Worm (Caenorhabditis elegans) whole organism, young adult: ENCODE results near the gene twk-7.

Experiments
- C06A6.2 ChIP-seq: fragments of 200-800 bp; sonication (Bioruptor generic); conservative IDR thresholded peaks from 2 replicates; pipeline ENCODE4 v1.3.6; 2022; ENCODE audit warnings: missing genetic modification characterization, missing compliant biosample characterization
- D2030.7 ChIP-seq: fragments of 200-800 bp; sonication (Bioruptor generic); IDR thresholded peaks from 2 replicates; pipeline ENCODE4 v1.3.6; 2022; ENCODE audit warnings: missing genetic modification reagents, missing genetic modification characterization, missing compliant biosample characterization
- F55B11.4 ChIP-seq: sonication (generic microtip); optimal IDR thresholded peaks from 2 replicates; lab custom pipeline; 2016; ENCODE audit warnings: missing compliant biosample characterization, missing genetic modification characterization, borderline replicate concordance; ENCODE audit not compliant: insufficient read depth
- F57A8.1 ChIP-seq: fragments of 200-800 bp; sonication (Bioruptor generic); optimal IDR thresholded peaks from 2 replicates; lab custom pipeline; 2018; ENCODE audit warnings: mild to moderate bottlenecking, missing genetic modification characterization, moderate library complexity, missing compliant biosample characterization
- K11D2.4 ChIP-seq: fragments of 200-800 bp; sonication (Bioruptor generic); IDR thresholded peaks from 2 replicates; pipeline ENCODE4 v1.3.6; 2022; ENCODE audit warnings: missing genetic modification reagents, missing genetic modification characterization, missing compliant biosample characterization
- K12H6.12 ChIP-seq: fragments of 200-800 bp; sonication (Bioruptor generic); optimal IDR thresholded peaks from 2 replicates; lab custom pipeline; 2018; ENCODE audit warnings: mild to moderate bottlenecking, missing genetic modification characterization, missing compliant biosample characterization
- Y95B8A.8 ChIP-seq: fragments of 200-800 bp; sonication (Bioruptor generic); IDR thresholded peaks from 2 replicates; pipeline ENCODE4 v1.3.6; 2022; ENCODE audit warnings: missing genetic modification reagents, missing genetic modification characterization, missing compliant biosample characterization
- ama-1 ChIP-seq, 3 experiments: fragments of 150-350 bp in 1 of 3; sonication (generic microtip) in 2 of 3; optimal IDR thresholded peaks; 2 replicates each; lab custom pipeline; 2014 to 2018; ENCODE audit warnings: missing biosample characterization in 2 of 3, missing genetic modification characterization in 2 of 3, missing genetic modification reagents in 2 of 3
- attf-3 ChIP-seq: fragments of 200-800 bp; sonication (Bioruptor generic); conservative IDR thresholded peaks from 2 replicates; pipeline ENCODE4 v1.3.6; 2022; ENCODE audit warnings: missing genetic modification reagents, missing genetic modification characterization, missing compliant biosample characterization
- attf-6 ChIP-seq: fragments of 200-800 bp; sonication (Bioruptor generic); IDR thresholded peaks from 2 replicates; pipeline ENCODE4 v1.3.6; 2022; ENCODE audit warnings: missing genetic modification reagents, missing genetic modification characterization, missing compliant biosample characterization
- bed-1 ChIP-seq: fragments of 200-800 bp; sonication (Bioruptor generic); IDR thresholded peaks from 2 replicates; pipeline ENCODE4 v1.3.6; 2022; ENCODE audit warnings: missing genetic modification reagents, missing genetic modification characterization, missing compliant biosample characterization
- bed-2 ChIP-seq: fragments of 200-800 bp; sonication (Bioruptor generic); IDR thresholded peaks from 2 replicates; pipeline ENCODE4 v1.3.6; 2022; ENCODE audit warnings: missing genetic modification reagents, missing genetic modification characterization, missing compliant biosample characterization
- cebp-1 ChIP-seq, 2 experiments: fragments of 200-800 bp in 1 of 2; sonication (Bioruptor generic) in 1 of 2; sonication (generic microtip) in 1 of 2; IDR thresholded peaks in 1 of 2; optimal IDR thresholded peaks in 1 of 2; 2 replicates each; pipeline versions ENCODE4 v1.3.6 to Lab custom; 2017 to 2022; ENCODE audit warnings: missing compliant biosample characterization in 2 of 2, missing genetic modification characterization in 2 of 2, mild to moderate bottlenecking in 1 of 2, missing genetic modification reagents in 1 of 2, moderate library complexity in 1 of 2
- cebp-2 ChIP-seq: fragments of 200-800 bp; sonication (Bioruptor generic); IDR thresholded peaks from 2 replicates; pipeline ENCODE4 v1.3.6; 2022; ENCODE audit warnings: missing genetic modification characterization, missing compliant biosample characterization
- ceh-100 ChIP-seq: fragments of 200-800 bp; sonication (Bioruptor generic); IDR thresholded peaks from 2 replicates; pipeline ENCODE4 v1.3.6; 2022; ENCODE audit warnings: missing genetic modification reagents, missing genetic modification characterization, missing compliant biosample characterization
- ceh-27 ChIP-seq: fragments of 200-800 bp; sonication (Bioruptor generic); optimal IDR thresholded peaks from 2 replicates; lab custom pipeline; 2018; ENCODE audit warnings: mild to moderate bottlenecking, missing genetic modification characterization, moderate library complexity, missing compliant biosample characterization
- ceh-40 ChIP-seq: fragments of 200-800 bp; sonication (Bioruptor generic); IDR thresholded peaks from 2 replicates; pipeline ENCODE4 v1.3.6; 2022; ENCODE audit warnings: missing genetic modification characterization, missing compliant biosample characterization
- egl-18 ChIP-seq: fragments of 200-800 bp; sonication (Bioruptor generic); IDR thresholded peaks from 2 replicates; pipeline ENCODE4 v1.3.6; 2022; ENCODE audit warnings: missing genetic modification reagents, missing genetic modification characterization, missing compliant biosample characterization
- egl-44 ChIP-seq: fragments of 200-800 bp; sonication (Bioruptor generic); IDR thresholded peaks from 2 replicates; pipeline ENCODE4 v1.3.6; 2022; ENCODE audit warnings: missing genetic modification reagents, missing genetic modification characterization, missing compliant biosample characterization
- ekl-4 ChIP-seq: fragments of 200-800 bp; sonication (Bioruptor generic); IDR thresholded peaks from 2 replicates; pipeline ENCODE4 v1.3.6; 2022; ENCODE audit warnings: missing genetic modification reagents, missing genetic modification characterization, missing compliant biosample characterization
- hlh-26 ChIP-seq: fragments of 200-800 bp; sonication (Bioruptor generic); conservative IDR thresholded peaks from 2 replicates; pipeline ENCODE4 v1.3.6; 2022; ENCODE audit warnings: missing genetic modification reagents, missing genetic modification characterization, missing compliant biosample characterization
- hrde-1 ChIP-seq: sonication (generic microtip); optimal IDR thresholded peaks from 2 replicates; lab custom pipeline; 2016; ENCODE audit warnings: missing genetic modification characterization, mild to moderate bottlenecking, missing compliant biosample characterization, moderate library complexity, missing genotype, missing genetic modification reagents, borderline replicate concordance
- lin-40 ChIP-seq: sonication (generic microtip); optimal IDR thresholded peaks from 2 replicates; lab custom pipeline; 2016; ENCODE audit warnings: missing genetic modification characterization, mild to moderate bottlenecking, missing compliant biosample characterization, missing genotype, missing genetic modification reagents
- madf-10 ChIP-seq: sonication (generic microtip); optimal IDR thresholded peaks from 2 replicates; lab custom pipeline; 2016; ENCODE audit warnings: mild to moderate bottlenecking, missing genetic modification characterization, missing compliant biosample characterization
- mes-4 ChIP-seq: sonication (generic microtip); optimal IDR thresholded peaks from 2 replicates; lab custom pipeline; 2016; ENCODE audit warnings: missing genotype, missing genetic modification characterization, missing compliant biosample characterization
- nhr-120 ChIP-seq: fragments of 200-800 bp; sonication (Bioruptor generic); IDR thresholded peaks from 2 replicates; pipeline ENCODE4 v1.3.6; 2022; ENCODE audit warnings: missing genetic modification characterization, missing compliant biosample characterization
- sea-2 ChIP-seq: fragments of 200-800 bp; sonication (Bioruptor generic); IDR thresholded peaks from 2 replicates; pipeline ENCODE4 v1.3.6; 2022; ENCODE audit warnings: missing genetic modification characterization, missing compliant biosample characterization
- snpc-3.4 ChIP-seq: sonication (generic microtip); optimal IDR thresholded peaks from 2 replicates; lab custom pipeline; 2017; ENCODE audit warnings: missing genetic modification characterization, mild to moderate bottlenecking, missing compliant biosample characterization, antibody characterized with exemption, moderate library complexity, missing genotype, missing genetic modification reagents
- somi-1 ChIP-seq: fragments of 200-800 bp; sonication (Bioruptor generic); optimal IDR thresholded peaks from 2 replicates; lab custom pipeline; 2018; ENCODE audit warnings: mild to moderate bottlenecking, missing genetic modification characterization, missing compliant biosample characterization
- tlf-1 ChIP-seq: fragments of 200-800 bp; sonication (Bioruptor generic); optimal IDR thresholded peaks from 2 replicates; lab custom pipeline; 2018; ENCODE audit warnings: mild to moderate bottlenecking, missing genetic modification characterization, missing compliant biosample characterization
- zim-3 ChIP-seq: sonication (generic microtip); optimal IDR thresholded peaks from 2 replicates; lab custom pipeline; 2017; ENCODE audit warnings: mild to moderate bottlenecking, missing genetic modification characterization, moderate library complexity, missing compliant biosample characterization
- ztf-26 ChIP-seq: sonication (generic microtip); optimal IDR thresholded peaks from 2 replicates; lab custom pipeline; 2017; ENCODE audit warnings: missing genetic modification characterization, missing compliant biosample characterization
- ztf-28 ChIP-seq: fragments of 200-800 bp; sonication (Bioruptor generic); IDR thresholded peaks from 2 replicates; pipeline ENCODE4 v1.3.6; 2022; ENCODE audit warnings: missing genetic modification reagents, missing genetic modification characterization, missing compliant biosample characterization

twk-7 gene

ce11 chrIII:8656957-8657356 lies 13.4 kb upstream of the twk-7 start (continued):
- TF ChIP-seq Y95B8A.8 (GFP tag; lab: Robert Waterston, UW): no peak
- no peak for TF ChIP-seq mes-4 (tag; lab: Kevin White, UChicago)
- TF ChIP-seq sea-2: no peak

- TF ChIP-seq ztf-28 (GFP tag; lab: Robert Waterston, UW) (no peak), egl-18 (no peak), tlf-1 (GFP tag; lab: Kevin White, UChicago) (no peak), cebp-1 (GFP tag; IDR thresholded peaks at IDR 0.05; lab: Robert Waterston, UW) (no peak), cebp-1 (tag; optimal IDR thresholded peaks at IDR 0.05; lab: Kevin White, UChicago) (peak; percentile 29)
Measured at ce11 chrIII:8656055-8656454, 12.5 kb upstream of the twk-7 start.

ce11 chrIII:8655412-8655811 lies 11.9 kb upstream of the twk-7 start:
- TF ChIP-seq D2030.7 (GFP tag; lab: Robert Waterston, UW): no peak
- no peak for TF ChIP-seq ceh-100 (GFP tag; lab: Robert Waterston, UW)
- peak; percentile 14 for TF ChIP-seq ztf-26 (tag; lab: Kevin White, UChicago)

ce11 chrIII:8654400-8654980 lies 11.0 kb upstream of the twk-7 start:
- no peak for TF ChIP-seq lin-40 (tag; lab: Kevin White, UChicago)
- TF ChIP-seq somi-1 (GFP tag; lab: Kevin White, UChicago): peak; percentile 33
- no peak for TF ChIP-seq nhr-120
- TF ChIP-seq, all 124 proteins: peak for 1

- no peak for TF ChIP-seq ekl-4 (GFP tag; lab: Robert Waterston, UW)
- no peak for TF ChIP-seq bed-2 (GFP tag; lab: Robert Waterston, UW)
- TF ChIP-seq F57A8.1: no peak
- no peak for TF ChIP-seq snpc-3.4 (tag; lab: Kevin White, UChicago)
- TF ChIP-seq sea-2: no peak
- TF ChIP-seq hlh-26: no peak
- no peak for TF ChIP-seq attf-6 (GFP tag; lab: Robert Waterston, UW)
- TF ChIP-seq K11D2.4 (GFP tag; lab: Robert Waterston, UW): 0 out of 2 replicates have a peak, but pooled peaks have one; percentile 23
- no peak for TF ChIP-seq madf-10 (tag; lab: Kevin White, UChicago)
- no peak for TF ChIP-seq C06A6.2 (GFP tag; lab: Robert Waterston, UW)
- TF ChIP-seq cebp-2 (GFP tag; lab: Robert Waterston, UW): no peak
- TF ChIP-seq ama-1 (optimal IDR thresholded peaks at IDR 0.05; lab: Kevin White, UChicago): peak; percentile 82
- TF ChIP-seq ama-1 (GFP tag; optimal IDR thresholded peaks at IDR 0.05; lab: Kevin White, UChicago): no peak
- no peak for TF ChIP-seq F55B11.4 (tag; lab: Kevin White, UChicago)
- 0 out of 2 replicates have a peak, but pooled peaks have one; percentile 12 for TF ChIP-seq attf-3 (GFP tag; lab: Robert Waterston, UW)
- TF ChIP-seq ceh-27 (GFP tag; lab: Kevin White, UChicago): no peak
- TF ChIP-seq zim-3: no peak
- TF ChIP-seq egl-44: no peak
- TF ChIP-seq bed-1 (GFP tag; lab: Robert Waterston, UW): no peak
- peak; percentile 23 for TF ChIP-seq K12H6.12 (tag; lab: Kevin White, UChicago)
- TF ChIP-seq tlf-1 (GFP tag; lab: Kevin White, UChicago): no peak
- no peak for TF ChIP-seq hrde-1 (tag; lab: Kevin White, UChicago)
- TF ChIP-seq ceh-40 (GFP tag; lab: Robert Waterston, UW): no peak
- TF ChIP-seq, all 124 proteins: peak for 4
Measured at ce11 chrIII:8653875-8654386, 10.4 kb upstream of the twk-7 start, which contains the start of gene F22B7.9. TSS of gene F22B7.9 (minus strand) at chrIII:8653925.
